Worm (Caenorhabditis elegans) whole organism, mixed stage, embryonic: ENCODE measurements around the gene cyp-25A2.

Experiments
- elt-1 ChIP-seq: sonication (generic microtip); optimal IDR thresholded peaks from 2 replicates; lab custom pipeline; 2017; ENCODE audit warnings: missing genetic modification characterization, mild to moderate bottlenecking, missing compliant biosample characterization, antibody characterized with exemption, moderate library complexity, borderline replicate concordance; ENCODE audit not compliant: insufficient read depth
- flh-1 ChIP-seq: fragments of 200-800 bp; sonication (Bioruptor generic); optimal IDR thresholded peaks from 2 replicates; lab custom pipeline; 2018; ENCODE audit warnings: mild to moderate bottlenecking, missing genetic modification characterization, moderate library complexity, missing compliant biosample characterization
- lin-13 ChIP-seq: fragments of 150-350 bp; optimal IDR thresholded peaks from 2 replicates; lab custom pipeline; 2014; ENCODE audit warnings: missing biosample characterization, missing genetic modification characterization
- lsy-2 ChIP-seq: fragments of 150-350 bp; optimal IDR thresholded peaks from 2 replicates; lab custom pipeline; 2014; ENCODE audit warnings: missing biosample characterization, missing genetic modification characterization
- mab-5 ChIP-seq: fragments of 150-350 bp; optimal IDR thresholded peaks from 2 replicates; lab custom pipeline; 2014; ENCODE audit warnings: missing biosample characterization, missing genetic modification characterization
- nhr-237 ChIP-seq: fragments of 150-350 bp; optimal IDR thresholded peaks from 2 replicates; lab custom pipeline; 2014; ENCODE audit warnings: missing biosample characterization, missing genetic modification characterization
- nhr-28 ChIP-seq: fragments of 150-350 bp; optimal IDR thresholded peaks from 2 replicates; lab custom pipeline; 2014; ENCODE audit warnings: missing biosample characterization, missing genetic modification characterization
- nhr-76 ChIP-seq: sonication (generic microtip); optimal IDR thresholded peaks from 2 replicates; lab custom pipeline; 2017; ENCODE audit warnings: missing biosample characterization, missing genetic modification characterization
- pha-4 ChIP-seq: fragments of 150-350 bp; optimal IDR thresholded peaks from 2 replicates; lab custom pipeline; 2018; ENCODE audit warnings: missing biosample characterization, missing genetic modification reagents, missing genetic modification characterization
- sptf-1 ChIP-seq: sonication (generic microtip); optimal IDR thresholded peaks from 2 replicates; lab custom pipeline; 2017; ENCODE audit warnings: mild to moderate bottlenecking, missing genetic modification characterization, moderate library complexity, missing compliant biosample characterization
- unc-39 ChIP-seq: fragments of 150-350 bp; optimal IDR thresholded peaks from 2 replicates; lab custom pipeline; 2014; ENCODE audit warnings: missing biosample characterization, missing genetic modification characterization
- unc-62 ChIP-seq: fragments of 150-350 bp; optimal IDR thresholded peaks from 2 replicates; lab custom pipeline; 2014; ENCODE audit warnings: missing biosample characterization, missing genetic modification reagents, missing genetic modification characterization
- zip-8 ChIP-seq: fragments of 150-350 bp; optimal IDR thresholded peaks from 2 replicates; lab custom pipeline; 2014; ENCODE audit warnings: missing biosample characterization, missing genetic modification characterization

- TF ChIP-seq pha-4 (tag; lab: Kevin White, UChicago) (no peak), unc-62 (GFP tag; lab: Kevin White, UChicago) (no peak), nhr-237 (no peak), sptf-1 (tag; lab: Kevin White, UChicago) (no peak), lin-13 (tag; lab: Kevin White, UChicago) (no peak), zip-8 (tag; lab: Kevin White, UChicago) (no peak), nhr-28 (tag; lab: Kevin White, UChicago) (no peak), lsy-2 (tag; lab: Kevin White, UChicago) (no peak), nhr-76 (tag; lab: Kevin White, UChicago) (no peak), elt-1 (no peak), flh-1 (GFP tag; lab: Kevin White, UChicago) (no peak), mab-5 (no peak), unc-39 (no peak)
Measured at ce11 chrIII:3834800-3835271, at the start of gene cyp-25A2.
